Worm (Caenorhabditis elegans) whole organism, young adult: Measurements from ENCODE around the gene nucb-1.

ENCODE experiments used
- F39B2.1 ChIP-seq: fragments of 200-800 bp; sonication (Bioruptor generic); IDR thresholded peaks from 2 replicates; pipeline ENCODE4 v1.3.6; 2022; ENCODE audit warnings: missing genetic modification reagents, missing genetic modification characterization, missing compliant biosample characterization
- Y95B8A.8 ChIP-seq: fragments of 200-800 bp; sonication (Bioruptor generic); IDR thresholded peaks from 2 replicates; pipeline ENCODE4 v1.3.6; 2022; ENCODE audit warnings: missing genetic modification reagents, missing genetic modification characterization, missing compliant biosample characterization
- akir-1 ChIP-seq: fragments of 200-800 bp; sonication (Bioruptor generic); optimal IDR thresholded peaks from 2 replicates; lab custom pipeline; 2018; ENCODE audit warnings: mild to moderate bottlenecking, missing genetic modification characterization, moderate library complexity, missing compliant biosample characterization
- ama-1 ChIP-seq, 3 experiments: fragments of 150-350 bp in 1 of 3; sonication (generic microtip) in 2 of 3; optimal IDR thresholded peaks; 2 replicates each; lab custom pipeline; 2014 to 2018; ENCODE audit warnings: missing biosample characterization in 2 of 3, missing genetic modification characterization in 2 of 3, missing genetic modification reagents in 2 of 3
- aptf-2 ChIP-seq: fragments of 200-800 bp; sonication (Bioruptor generic); conservative IDR thresholded peaks from 2 replicates; pipeline ENCODE4 v1.3.6; 2022; ENCODE audit warnings: missing genetic modification reagents, missing genetic modification characterization, missing compliant biosample characterization
- ccch-3 ChIP-seq: fragments of 200-800 bp; sonication (Bioruptor generic); optimal IDR thresholded peaks from 2 replicates; lab custom pipeline; 2018; ENCODE audit warnings: mild to moderate bottlenecking, missing genetic modification characterization, missing compliant biosample characterization
- cebp-1 ChIP-seq, 2 experiments: fragments of 200-800 bp in 1 of 2; sonication (Bioruptor generic) in 1 of 2; sonication (generic microtip) in 1 of 2; IDR thresholded peaks in 1 of 2; optimal IDR thresholded peaks in 1 of 2; 2 replicates each; pipeline versions ENCODE4 v1.3.6 to Lab custom; 2017 to 2022; ENCODE audit warnings: missing compliant biosample characterization in 2 of 2, missing genetic modification characterization in 2 of 2, mild to moderate bottlenecking in 1 of 2, missing genetic modification reagents in 1 of 2, moderate library complexity in 1 of 2
- lin-35 ChIP-seq, 3 experiments: fragments of 150-350 bp in 2 of 3; sonication (generic microtip) in 1 of 3; optimal IDR thresholded peaks; 2 replicates each; lab custom pipeline; 2014 to 2018; ENCODE audit warnings: missing biosample characterization in 3 of 3, missing genetic modification characterization in 3 of 3, missing genetic modification reagents in 3 of 3
- nfya-2 ChIP-seq: fragments of 200-800 bp; sonication (Bioruptor generic); IDR thresholded peaks from 2 replicates; pipeline ENCODE4 v1.3.6; 2022; ENCODE audit warnings: missing genetic modification reagents, missing genetic modification characterization, missing compliant biosample characterization
- nhr-120 ChIP-seq: fragments of 200-800 bp; sonication (Bioruptor generic); IDR thresholded peaks from 2 replicates; pipeline ENCODE4 v1.3.6; 2022; ENCODE audit warnings: missing genetic modification characterization, missing compliant biosample characterization
- pbrm-1 ChIP-seq: fragments of 200-800 bp; sonication (Bioruptor generic); IDR thresholded peaks from 2 replicates; pipeline ENCODE4 v1.3.6; 2022; ENCODE audit warnings: missing genetic modification reagents, missing genetic modification characterization, missing compliant biosample characterization
- unc-62 ChIP-seq: fragments of 150-350 bp; optimal IDR thresholded peaks from 2 replicates; lab custom pipeline; 2014; ENCODE audit warnings: missing biosample characterization, missing genetic modification reagents, missing genetic modification characterization

DNA sequence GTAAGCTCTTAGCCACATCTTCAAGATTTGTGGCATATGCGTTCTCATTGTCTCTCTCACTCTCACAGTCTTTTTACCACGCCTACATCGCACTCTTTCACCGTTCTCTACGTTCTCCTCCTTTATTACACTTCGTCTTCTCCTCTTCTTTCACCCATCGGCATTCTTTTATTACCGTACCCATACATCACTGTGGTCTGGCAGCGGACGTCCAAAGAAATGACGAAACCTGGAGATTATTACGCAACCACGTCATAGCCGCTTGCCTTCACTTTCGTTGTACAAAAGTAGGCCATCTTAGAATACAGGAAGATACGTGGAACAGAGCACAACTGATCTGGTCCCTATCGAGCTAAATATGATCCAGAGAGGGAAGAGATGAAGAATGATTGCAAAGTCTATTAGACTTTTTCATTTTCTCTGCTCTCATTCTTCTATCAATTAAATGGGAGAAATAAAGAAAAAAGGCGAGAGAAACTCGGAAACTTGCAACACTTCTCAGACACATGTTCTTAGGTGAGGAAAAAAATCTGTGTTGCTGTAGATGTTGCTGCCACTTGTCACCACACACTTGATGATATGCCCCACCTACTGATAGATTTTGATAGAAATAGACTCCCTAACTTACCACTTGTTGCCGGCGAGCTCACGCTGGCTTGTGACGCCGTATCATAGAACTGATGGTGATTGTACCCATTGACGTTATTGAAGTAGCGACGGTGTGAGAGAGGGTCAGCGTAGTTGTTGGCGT is 7.0 kb downstream of the nucb-1 start:
- no peak for TF ChIP-seq pbrm-1
- no peak for TF ChIP-seq akir-1 (GFP tag; lab: Kevin White, UChicago)
- no peak for TF ChIP-seq lin-35 (GFP tag; optimal IDR thresholded peaks at IDR 0.05; lab: Kevin White, UChicago)
- TF ChIP-seq ccch-3 (GFP tag; lab: Kevin White, UChicago): no peak
- TF ChIP-seq Y95B8A.8 (GFP tag; lab: Robert Waterston, UW): no peak
- peak; percentile 27 for TF ChIP-seq unc-62 (GFP tag; lab: Kevin White, UChicago)
- no peak for TF ChIP-seq nhr-120 (GFP tag; lab: Robert Waterston, UW)
- no peak for TF ChIP-seq aptf-2 (GFP tag; lab: Robert Waterston, UW)
- TF ChIP-seq ama-1 (optimal IDR thresholded peaks at IDR 0.05; lab: Kevin White, UChicago): no peak
- TF ChIP-seq ama-1 (GFP tag; optimal IDR thresholded peaks at IDR 0.05; lab: Kevin White, UChicago): no peak
- no peak for TF ChIP-seq F39B2.1 (GFP tag; lab: Robert Waterston, UW)
- no peak for TF ChIP-seq nfya-2 (GFP tag; lab: Robert Waterston, UW)
- no peak for TF ChIP-seq cebp-1 (GFP tag; IDR thresholded peaks at IDR 0.05; lab: Robert Waterston, UW)
- no peak for TF ChIP-seq cebp-1 (tag; optimal IDR thresholded peaks at IDR 0.05; lab: Kevin White, UChicago)
